Worm (Caenorhabditis elegans): ENCODE measurements around the gene ztf-29.

Gene ztf-29

ce11 chrIII:11607870-11608269 lies 46.9 kb downstream of the ztf-29 start, which contains the start of gene Y66D12A.1:
TSS of gene Y66D12A.1 (plus strand) at chrIII:11608170.
- no peak for TF ChIP-seq ceh-13 (GFP tag; optimal IDR thresholded peaks at IDR 0.05)
- TF ChIP-seq F13C5.2 (tag; optimal IDR thresholded peaks at IDR 0.05), result no peak
- no peak for TF ChIP-seq hmg-4 (GFP tag; optimal IDR thresholded peaks at IDR 0.05)
- no peak for TF ChIP-seq tbx-37 (GFP tag; conservative IDR thresholded peaks at IDR 0.05)
- TF ChIP-seq B0310.2 (tag; optimal IDR thresholded peaks at IDR 0.05), result no peak
- no peak for TF ChIP-seq scrt-1 (GFP tag; IDR thresholded peaks at IDR 0.05)
- TF ChIP-seq sea-1 (GFP tag; conservative IDR thresholded peaks at IDR 0.05), result no peak
- no peak for TF ChIP-seq hnd-1 (tag; optimal IDR thresholded peaks at IDR 0.05)
- TF ChIP-seq pes-1 (GFP tag; IDR thresholded peaks at IDR 0.05), result no peak
- TF ChIP-seq aly-1 (tag; optimal IDR thresholded peaks at IDR 0.05), result no peak
- no peak for TF ChIP-seq ets-7 (tag; optimal IDR thresholded peaks at IDR 0.05)
- TF ChIP-seq hmbx-1 (tag; optimal IDR thresholded peaks at IDR 0.05), result no peak
- TF ChIP-seq tra-4 (tag; optimal IDR thresholded peaks at IDR 0.05), result no peak
- no peak for TF ChIP-seq flt-1 (GFP tag; IDR thresholded peaks at IDR 0.05)
- TF ChIP-seq ama-1 (optimal IDR thresholded peaks at IDR 0.05), result no peak
- TF ChIP-seq ceh-36 (tag; optimal IDR thresholded peaks at IDR 0.05), result no peak
- TF ChIP-seq tbx-11 (GFP tag; IDR thresholded peaks at IDR 0.05), result no peak

ce11 chrIII:11609568-11609967 lies 48.6 kb downstream of the ztf-29 start, which contains the start of gene Y66D12A.30:
TSS of gene Y66D12A.30 (plus strand) at chrIII:11609868.
- TF ChIP-seq F13C5.2 (tag; optimal IDR thresholded peaks at IDR 0.05), result no peak
- no peak for TF ChIP-seq ceh-36 (tag; optimal IDR thresholded peaks at IDR 0.05)
- TF ChIP-seq ets-7 (tag; optimal IDR thresholded peaks at IDR 0.05), result no peak
- TF ChIP-seq tbx-37 (GFP tag; conservative IDR thresholded peaks at IDR 0.05), result no peak
- no peak for TF ChIP-seq pes-1 (GFP tag; IDR thresholded peaks at IDR 0.05)

ce11 chrIII:11611618-11612247 lies 50.8 kb downstream of the ztf-29 start:
- TF ChIP-seq B0310.2 (tag; optimal IDR thresholded peaks at IDR 0.05) (no peak), pes-1 (GFP tag; IDR thresholded peaks at IDR 0.05) (0 out of 2 replicates have a peak, but pooled peaks have one; percentile 44)

Data from whole organism, early embryonic.